Worm (Caenorhabditis elegans) whole organism, mixed stage, embryonic: ENCODE results near the gene nhr-183.
A peak's percentile ranks its signal among the peaks of the same experiment; 100 is the strongest.
"Not testable (repeated sequence)": the region's sequence is repeated elsewhere in the genome, so short reads cannot be mapped to it uniquely, and the experiment has no call there.

ENCODE experiments used
- M03D4.4 ChIP-seq: sonication (generic microtip); optimal IDR thresholded peaks from 2 replicates; lab custom pipeline; 2017; ENCODE audit warnings: mild to moderate bottlenecking, missing genetic modification characterization, missing compliant biosample characterization
- bed-3 ChIP-seq: fragments of 200-800 bp; sonication (Bioruptor generic); optimal IDR thresholded peaks from 3 replicates; lab custom pipeline; 2018; ENCODE audit warnings: mild to moderate bottlenecking, missing genetic modification characterization, moderate library complexity, missing compliant biosample characterization
- ceh-39 ChIP-seq: fragments of 150-350 bp; optimal IDR thresholded peaks from 2 replicates; lab custom pipeline; 2014; ENCODE audit warnings: missing biosample characterization, missing genetic modification characterization
- ceh-43 ChIP-seq: fragments of 200-800 bp; sonication (Bioruptor generic); optimal IDR thresholded peaks from 2 replicates; lab custom pipeline; 2018; ENCODE audit warnings: mild to moderate bottlenecking, missing genetic modification characterization, moderate library complexity, missing compliant biosample characterization
- ceh-83 ChIP-seq: fragments of 200-800 bp; sonication (Bioruptor generic); optimal IDR thresholded peaks from 2 replicates; lab custom pipeline; 2018; ENCODE audit warnings: mild to moderate bottlenecking, missing genetic modification characterization, missing compliant biosample characterization
- ces-1 ChIP-seq: fragments of 150-350 bp; optimal IDR thresholded peaks from 2 replicates; lab custom pipeline; 2014; ENCODE audit warnings: missing biosample characterization, missing genetic modification reagents, missing genetic modification characterization
- cnd-1 ChIP-seq: fragments of 200-800 bp; sonication (Bioruptor generic); optimal IDR thresholded peaks from 2 replicates; lab custom pipeline; 2018; ENCODE audit warnings: mild to moderate bottlenecking, missing genetic modification characterization, missing compliant biosample characterization
- drap-1 ChIP-seq: fragments of 200-800 bp; sonication (Bioruptor generic); optimal IDR thresholded peaks from 3 replicates; lab custom pipeline; 2018; ENCODE audit warnings: mild to moderate bottlenecking, missing genetic modification characterization, missing compliant biosample characterization
- elt-1 ChIP-seq: sonication (generic microtip); optimal IDR thresholded peaks from 2 replicates; lab custom pipeline; 2017; ENCODE audit warnings: missing genetic modification characterization, mild to moderate bottlenecking, missing compliant biosample characterization, antibody characterized with exemption, moderate library complexity, borderline replicate concordance; ENCODE audit not compliant: insufficient read depth
- elt-3 ChIP-seq: fragments of 150-350 bp; optimal IDR thresholded peaks from 2 replicates; lab custom pipeline; 2014; ENCODE audit warnings: missing biosample characterization, missing genetic modification characterization
- flh-1 ChIP-seq: fragments of 200-800 bp; sonication (Bioruptor generic); optimal IDR thresholded peaks from 2 replicates; lab custom pipeline; 2018; ENCODE audit warnings: mild to moderate bottlenecking, missing genetic modification characterization, moderate library complexity, missing compliant biosample characterization
- ham-2 ChIP-seq: fragments of 200-800 bp; sonication (Bioruptor generic); optimal IDR thresholded peaks from 2 replicates; lab custom pipeline; 2018; ENCODE audit warnings: mild to moderate bottlenecking, missing genetic modification characterization, missing compliant biosample characterization
- lin-32 ChIP-seq: fragments of 200-800 bp; sonication (Bioruptor generic); optimal IDR thresholded peaks from 2 replicates; lab custom pipeline; 2018; ENCODE audit warnings: mild to moderate bottlenecking, missing genetic modification characterization, missing compliant biosample characterization
- lsy-2 ChIP-seq: fragments of 150-350 bp; optimal IDR thresholded peaks from 2 replicates; lab custom pipeline; 2014; ENCODE audit warnings: missing biosample characterization, missing genetic modification characterization
- mab-5 ChIP-seq: fragments of 150-350 bp; optimal IDR thresholded peaks from 2 replicates; lab custom pipeline; 2014; ENCODE audit warnings: missing biosample characterization, missing genetic modification characterization
- mep-1 ChIP-seq: fragments of 150-350 bp; optimal IDR thresholded peaks from 2 replicates; lab custom pipeline; 2017; ENCODE audit warnings: missing biosample characterization, missing genetic modification reagents, missing genetic modification characterization, inconsistent platforms
- mls-2 ChIP-seq: sonication (generic microtip); optimal IDR thresholded peaks from 2 replicates; lab custom pipeline; 2016; ENCODE audit warnings: mild to moderate bottlenecking, missing genetic modification characterization, moderate library complexity, missing compliant biosample characterization
- nhr-12 ChIP-seq: fragments of 150-350 bp; optimal IDR thresholded peaks from 2 replicates; lab custom pipeline; 2014; ENCODE audit warnings: missing biosample characterization, missing genetic modification characterization
- nhr-2 ChIP-seq: fragments of 150-350 bp; optimal IDR thresholded peaks from 2 replicates; lab custom pipeline; 2014; ENCODE audit warnings: missing biosample characterization, missing genetic modification characterization
- nhr-237 ChIP-seq: fragments of 150-350 bp; optimal IDR thresholded peaks from 2 replicates; lab custom pipeline; 2014; ENCODE audit warnings: missing biosample characterization, missing genetic modification characterization
- pha-4 ChIP-seq: fragments of 150-350 bp; optimal IDR thresholded peaks from 2 replicates; lab custom pipeline; 2018; ENCODE audit warnings: missing biosample characterization, missing genetic modification reagents, missing genetic modification characterization
- sem-2 ChIP-seq: fragments of 200-800 bp; sonication (Bioruptor generic); optimal IDR thresholded peaks from 2 replicates; lab custom pipeline; 2018; ENCODE audit warnings: mild to moderate bottlenecking, missing genetic modification characterization, missing compliant biosample characterization
- snpc-4 ChIP-seq: fragments of 150-350 bp; optimal IDR thresholded peaks from 2 replicates; lab custom pipeline; 2014; ENCODE audit warnings: missing biosample characterization, missing genetic modification characterization
- sptf-1 ChIP-seq: sonication (generic microtip); optimal IDR thresholded peaks from 2 replicates; lab custom pipeline; 2017; ENCODE audit warnings: mild to moderate bottlenecking, missing genetic modification characterization, moderate library complexity, missing compliant biosample characterization
- unc-120 ChIP-seq: sonication (generic microtip); optimal IDR thresholded peaks from 2 replicates; lab custom pipeline; 2017; ENCODE audit warnings: missing genetic modification characterization, missing compliant biosample characterization; ENCODE audit not compliant: poor library complexity, severe bottlenecking
- unc-39 ChIP-seq: fragments of 150-350 bp; optimal IDR thresholded peaks from 2 replicates; lab custom pipeline; 2014; ENCODE audit warnings: missing biosample characterization, missing genetic modification characterization
- unc-62 ChIP-seq: fragments of 150-350 bp; optimal IDR thresholded peaks from 2 replicates; lab custom pipeline; 2014; ENCODE audit warnings: missing biosample characterization, missing genetic modification reagents, missing genetic modification characterization
- zip-8 ChIP-seq: fragments of 150-350 bp; optimal IDR thresholded peaks from 2 replicates; lab custom pipeline; 2014; ENCODE audit warnings: missing biosample characterization, missing genetic modification characterization
- ztf-11 ChIP-seq: fragments of 150-350 bp; optimal IDR thresholded peaks from 2 replicates; lab custom pipeline; 2014; ENCODE audit warnings: missing biosample characterization, missing genetic modification characterization

Gene nhr-183

DNA sequence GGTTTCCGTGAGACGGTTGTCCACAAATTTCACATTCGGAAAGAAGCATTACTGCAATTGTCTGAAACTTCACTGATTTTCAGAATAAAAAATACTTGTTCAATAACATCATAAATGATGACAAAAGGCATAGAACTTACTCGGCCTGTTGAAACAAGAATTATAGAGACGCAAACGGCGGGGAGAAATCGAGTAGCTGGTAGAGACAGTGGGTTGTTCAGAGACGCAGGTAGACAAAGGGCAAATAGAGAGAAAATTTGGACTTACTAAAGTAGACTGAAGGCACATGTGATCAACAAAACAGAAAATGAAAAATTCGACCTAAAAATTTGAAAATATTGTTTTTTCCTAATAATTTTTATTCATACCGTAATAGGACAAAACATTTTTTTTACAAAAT, 4.7 kb downstream of the nhr-183 start, which contains the start of gene nhr-182:
Gene nhr-182, minus strand, starts transcription at position 178 of the 400 bp plus-strand sequence.
- TF ChIP-seq ceh-43 (no peak), pha-4 (peak; percentile 75)

DNA sequence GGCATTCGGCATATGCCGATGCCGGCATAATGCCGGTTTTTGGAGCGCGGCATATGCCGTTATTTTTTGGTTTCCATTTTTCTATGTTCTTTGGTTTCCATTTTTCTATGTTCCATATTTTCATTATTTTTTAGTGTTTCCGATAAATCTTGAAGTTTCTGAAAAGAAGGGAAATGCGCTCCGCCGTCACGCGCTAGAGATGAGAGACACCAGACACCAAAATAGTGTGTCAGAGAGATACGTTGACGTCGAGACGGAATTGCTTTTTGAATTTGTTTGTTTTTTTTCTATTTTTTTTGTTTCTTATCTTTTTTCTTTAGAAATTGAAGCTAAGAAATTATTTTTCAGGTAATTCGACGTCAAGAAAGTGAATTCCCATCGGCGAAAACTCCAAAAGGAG, 9.2 kb downstream of the nhr-183 start, which contains the start of gene F41B5.1:
Gene F41B5.1, plus strand, starts transcription at position 343 of the 400 bp plus-strand sequence.
- not testable (repeated sequence) for TF ChIP-seq unc-120 (tag; lab: Kevin White, UChicago); bed-3 (GFP tag; lab: Kevin White, UChicago); nhr-237 (tag; lab: Kevin White, UChicago)
- TF ChIP-seq, all 35 proteins: peak for 0; not testable (repeated sequence) for 35

DNA sequence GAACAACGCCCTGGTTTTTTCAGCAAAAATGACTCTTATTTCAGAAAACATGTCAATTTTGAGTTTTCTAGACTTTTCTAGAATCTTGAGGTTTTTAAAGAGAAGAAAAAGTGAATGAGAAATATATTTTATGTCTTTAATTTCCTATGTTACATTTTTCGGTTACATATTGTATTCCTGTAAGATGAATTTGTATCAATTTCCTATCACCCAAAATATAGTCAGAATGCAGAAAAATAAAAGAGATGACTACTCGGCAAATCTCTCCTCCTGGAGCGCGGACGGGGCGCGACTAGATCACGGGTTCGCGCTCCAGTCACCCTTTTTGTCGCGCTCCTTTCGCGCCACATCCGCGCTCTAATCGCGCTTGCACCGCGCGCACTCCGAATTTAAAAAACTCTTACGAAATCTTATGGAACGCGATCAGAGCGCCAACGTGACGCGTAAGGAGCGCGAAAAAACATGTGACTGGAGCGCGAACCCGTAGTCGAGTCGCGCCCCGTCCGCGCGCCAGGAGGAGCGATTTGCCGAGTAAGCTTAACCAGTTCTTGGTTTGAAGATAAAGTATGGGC, 9.8 kb downstream of the nhr-183 start, which contains the start of gene str-253:
Gene str-253, minus strand, starts transcription at position 51 of the 572 bp plus-strand sequence.
- TF ChIP-seq elt-1 (no peak), sem-2 (GFP tag; lab: Kevin White, UChicago) (no peak), ceh-39 (tag; lab: Kevin White, UChicago) (no peak), bed-3 (GFP tag; lab: Kevin White, UChicago) (no peak), ces-1 (no peak), nhr-12 (no peak), elt-3 (tag; lab: Kevin White, UChicago) (no peak), mls-2 (tag; lab: Kevin White, UChicago) (no peak), M03D4.4 (tag; lab: Kevin White, UChicago) (no peak), mep-1 (no peak), lin-32 (GFP tag; lab: Kevin White, UChicago) (no peak), zip-8 (tag; lab: Kevin White, UChicago) (no peak)

DNA sequence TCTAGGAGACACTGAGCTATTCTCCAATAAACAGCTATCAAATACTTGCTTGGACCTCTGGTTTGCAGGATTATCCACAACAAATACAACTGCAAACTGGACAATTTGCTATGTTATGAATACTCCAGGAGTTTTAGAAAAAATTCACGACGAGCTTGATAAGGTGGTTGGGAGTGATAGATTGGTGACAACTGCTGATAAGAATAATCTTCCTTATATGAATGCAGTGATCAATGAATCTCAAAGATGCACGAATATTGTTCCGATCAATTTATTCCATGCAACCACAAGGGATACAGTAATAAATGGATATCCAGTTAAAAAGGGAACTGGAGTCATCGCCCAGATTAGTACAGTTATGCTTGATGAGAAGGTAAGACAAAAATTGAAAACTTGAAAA, 12.7 kb downstream of the nhr-183 start:
- TF ChIP-seq elt-3 (tag; lab: Kevin White, UChicago) = no peak
- TF ChIP-seq, all 35 proteins: peak for 0

DNA sequence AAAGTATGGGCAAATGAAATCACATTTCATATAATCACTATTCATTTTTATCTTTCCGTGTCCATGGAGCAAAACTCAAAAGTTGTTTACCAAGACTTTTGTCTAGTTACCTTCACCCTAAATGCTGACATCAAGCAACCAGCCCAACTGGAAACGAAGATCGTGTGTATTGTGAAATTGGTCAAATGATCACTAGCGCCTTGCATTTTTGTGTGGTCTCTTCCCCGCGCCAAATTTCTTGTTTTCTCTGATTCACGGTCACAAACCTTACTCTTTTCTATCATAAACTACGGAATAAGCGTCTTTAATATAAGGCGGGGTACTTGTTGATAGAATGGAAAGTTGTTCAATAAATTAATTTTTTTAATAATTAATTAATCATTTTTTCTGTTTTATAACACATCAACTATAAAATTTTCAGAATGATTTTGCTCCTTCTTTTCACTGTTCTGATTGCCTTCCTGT, 14.3 kb downstream of the nhr-183 start, which contains the start of gene cyp-33C7:
Gene cyp-33C7, plus strand, starts transcription at position 415 of the 465 bp plus-strand sequence.
- TF ChIP-seq ceh-43 = no peak
- TF ChIP-seq drap-1 (GFP tag; lab: Kevin White, UChicago) = no peak
- TF ChIP-seq flh-1 = no peak
- no peak for TF ChIP-seq ceh-39 (tag; lab: Kevin White, UChicago)
- no peak for TF ChIP-seq unc-39 (tag; lab: Kevin White, UChicago)
- TF ChIP-seq ham-2 (GFP tag; lab: Kevin White, UChicago) = no peak
- TF ChIP-seq, all 35 proteins: peak for 0

DNA sequence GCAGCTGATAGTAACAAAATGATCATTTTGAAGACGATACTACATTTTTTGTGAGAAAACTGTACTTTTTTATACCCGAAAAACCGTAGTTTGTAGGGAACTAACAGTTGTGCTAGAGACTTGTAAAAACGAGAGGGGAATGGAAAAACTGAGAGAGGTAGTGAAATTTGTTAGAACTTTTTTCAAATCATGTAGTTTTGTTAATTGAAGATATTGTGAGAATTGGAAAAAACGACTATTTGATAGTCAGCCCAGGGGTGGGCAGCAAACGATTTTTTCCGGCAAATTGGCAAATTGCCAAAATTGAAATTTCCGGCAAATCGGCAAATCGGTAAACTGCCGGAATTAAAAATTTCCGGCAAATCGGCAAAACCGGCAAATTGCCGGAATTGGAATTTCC, 15.1 kb downstream of the nhr-183 start, which contains the start of gene cyp-33C6:
Gene cyp-33C6, minus strand, starts transcription at position 101 of the 400 bp plus-strand sequence.
- no peak for TF ChIP-seq ham-2 (GFP tag; lab: Kevin White, UChicago)
- no peak for TF ChIP-seq ceh-83
- no peak for TF ChIP-seq elt-1
- TF ChIP-seq flh-1 = no peak
- TF ChIP-seq sem-2 (GFP tag; lab: Kevin White, UChicago) = no peak
- no peak for TF ChIP-seq ces-1
- TF ChIP-seq sptf-1 = no peak
- no peak for TF ChIP-seq mab-5 (tag; lab: Kevin White, UChicago)
- TF ChIP-seq zip-8 (tag; lab: Kevin White, UChicago) = no peak
- no peak for TF ChIP-seq snpc-4
- no peak for TF ChIP-seq elt-3 (tag; lab: Kevin White, UChicago)
- TF ChIP-seq nhr-237 (tag; lab: Kevin White, UChicago) = no peak
- TF ChIP-seq lsy-2 (tag; lab: Kevin White, UChicago) = no peak
- TF ChIP-seq unc-120 (tag; lab: Kevin White, UChicago) = no peak
- TF ChIP-seq cnd-1 = no peak
- no peak for TF ChIP-seq ztf-11 (tag; lab: Kevin White, UChicago)
- TF ChIP-seq M03D4.4 (tag; lab: Kevin White, UChicago) = no peak
- no peak for TF ChIP-seq nhr-2 (tag; lab: Kevin White, UChicago)
- TF ChIP-seq unc-62 (GFP tag; lab: Kevin White, UChicago) = no peak
- TF ChIP-seq, all 35 proteins: peak for 0
